Fruit fly (Drosophila melanogaster): ENCODE results near the gene Caf1-180.

The Caf1-180 gene

DNA sequence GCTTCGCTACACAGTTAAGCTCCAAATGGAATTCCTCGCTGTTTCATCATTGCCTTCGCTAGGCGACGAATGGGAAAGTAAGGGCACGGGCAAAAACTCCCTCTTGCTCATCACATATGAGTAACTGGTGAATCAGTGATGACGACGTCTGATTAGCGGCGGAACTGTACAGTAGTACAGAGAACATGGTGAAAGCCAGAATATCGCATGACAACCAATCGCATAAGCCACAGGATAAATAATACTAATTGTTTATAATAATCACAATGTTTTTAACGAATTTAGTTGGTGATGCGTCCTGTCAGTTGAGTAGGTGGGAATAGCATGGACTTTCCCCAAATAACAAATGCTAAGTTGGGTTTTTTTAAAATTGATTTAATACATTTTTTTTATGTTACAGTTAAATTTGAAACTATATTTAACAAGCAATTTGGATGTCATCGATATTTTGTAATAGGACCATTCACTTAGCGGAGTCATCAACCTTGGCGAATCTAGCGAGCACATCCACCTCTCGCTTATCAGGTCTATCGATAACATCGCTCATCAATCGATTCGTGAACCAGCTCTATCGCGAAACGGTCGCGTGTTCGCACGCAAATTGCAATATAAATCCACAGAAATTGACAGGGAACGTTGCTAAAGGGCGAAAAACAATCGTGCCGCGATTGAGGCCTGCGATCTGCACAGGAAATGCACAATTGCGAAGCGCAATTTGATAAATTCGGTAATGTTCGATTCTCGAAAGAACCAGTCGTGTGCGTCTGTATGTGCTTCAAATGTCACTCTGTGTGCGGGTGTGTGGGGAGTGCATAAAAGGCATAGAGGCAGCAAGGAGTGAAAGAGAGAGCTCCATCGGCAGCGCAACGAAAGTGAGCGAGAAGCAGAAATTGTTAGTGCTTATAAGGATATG is 45.8 kb downstream of the Caf1-180 start, which contains the start of the genes CG12112 and Trf4-1 (continued):
- TF ChIP-seq CG14441 (GFP tag; IDR thresholded peaks at IDR 0.05) = no peak
- TF ChIP-seq Elba2 (GFP tag; optimal IDR thresholded peaks at IDR 0.05) = no peak
- TF ChIP-seq CG10654 (GFP tag; optimal IDR thresholded peaks at IDR 0.05) = no peak
- no peak for TF ChIP-seq zfh2 (GFP tag; optimal IDR thresholded peaks at IDR 0.05)
- no peak for TF ChIP-seq fru (optimal IDR thresholded peaks at IDR 0.05)
- no peak for TF ChIP-seq Ada2b (GFP tag; IDR thresholded peaks at IDR 0.05)
- no peak for TF ChIP-seq odd (GFP tag; optimal IDR thresholded peaks at IDR 0.05)
- no peak for TF ChIP-seq CG4424 (GFP tag; optimal IDR thresholded peaks at IDR 0.05)
- no peak for TF ChIP-seq pho (GFP tag; optimal IDR thresholded peaks at IDR 0.05)
- TF ChIP-seq Hr51 (GFP tag; optimal IDR thresholded peaks at IDR 0.05) = peak; percentile 9 to 31
- TF ChIP-seq Adf1 (GFP tag; IDR thresholded peaks at IDR 0.05) = no peak
- peak; percentile 46 for TF ChIP-seq CG15601 (tag; optimal IDR thresholded peaks at IDR 0.05)
- no peak for TF ChIP-seq az2 (GFP tag; optimal IDR thresholded peaks at IDR 0.05)
- TF ChIP-seq CG10959 (GFP tag; IDR thresholded peaks at IDR 0.05) = no peak
- TF ChIP-seq Dfd (GFP tag; optimal IDR thresholded peaks at IDR 0.05) = no peak
- no peak for TF ChIP-seq bigmax (GFP tag; optimal IDR thresholded peaks at IDR 0.05)
- no peak for TF ChIP-seq Fer1 (GFP tag; optimal IDR thresholded peaks at IDR 0.05)
- no peak for TF ChIP-seq Aef1 (GFP tag; IDR thresholded peaks at IDR 0.05)
- no peak for TF ChIP-seq CG8765 (GFP tag; IDR thresholded peaks at IDR 0.05)
- TF ChIP-seq CG11695 (GFP tag; IDR thresholded peaks at IDR 0.05) = no peak
- TF ChIP-seq gem (tag; optimal IDR thresholded peaks at IDR 0.05) = peak; percentile 27
- TF ChIP-seq CG7987 (GFP tag; optimal IDR thresholded peaks at IDR 0.05) = no peak
- peak; percentile 19 for TF ChIP-seq Hsf (GFP tag; optimal IDR thresholded peaks at IDR 0.05)
- TF ChIP-seq D (optimal IDR thresholded peaks at IDR 0.05) = peak; percentile 14
- no peak for TF ChIP-seq D (GFP tag; optimal IDR thresholded peaks at IDR 0.05)
- TF ChIP-seq sug (tag; optimal IDR thresholded peaks at IDR 0.05) = peak; percentile 24
- TF ChIP-seq hb (GFP tag; IDR thresholded peaks at IDR 0.05; ENCODE audit: partially characterized antibody) = peak; percentile 68; the same call in 1 of the 3 replicates
- no peak for TF ChIP-seq CG11723 (GFP tag; optimal IDR thresholded peaks at IDR 0.05)
- no peak for TF ChIP-seq corto (GFP tag; optimal IDR thresholded peaks at IDR 0.05)
- no peak for TF ChIP-seq jing (GFP tag; optimal IDR thresholded peaks at IDR 0.05)
- TF ChIP-seq Awh (GFP tag; IDR thresholded peaks at IDR 0.05) = no peak
- no peak for TF ChIP-seq Oli (tag; optimal IDR thresholded peaks at IDR 0.05)
- peak; percentile 77 for TF ChIP-seq Med (GFP tag)
- TF ChIP-seq maf-S (GFP tag; optimal IDR thresholded peaks at IDR 0.05) = no peak
- no peak for TF ChIP-seq CG31388 (GFP tag; optimal IDR thresholded peaks at IDR 0.05)
- peak; percentile 49 for TF ChIP-seq nom (GFP tag; optimal IDR thresholded peaks at IDR 0.05)
- no peak for TF ChIP-seq CG7839 (tag; optimal IDR thresholded peaks at IDR 0.05)
- TF ChIP-seq Hr3 (GFP tag; optimal IDR thresholded peaks at IDR 0.05) = no peak
- TF ChIP-seq CrebB (tag; optimal IDR thresholded peaks at IDR 0.05) = no peak
- TF ChIP-seq seq (GFP tag; IDR thresholded peaks at IDR 0.05) = no peak
- TF ChIP-seq PHDP (tag; optimal IDR thresholded peaks at IDR 0.05) = no peak
- peak; percentile 42; the same call in 1 of the 2 replicates for TF ChIP-seq CG9932 (GFP tag; IDR thresholded peaks at IDR 0.05)
- no peak for TF ChIP-seq Neu2 (GFP tag; optimal IDR thresholded peaks at IDR 0.05; ENCODE audit: borderline replicate concordance)
- no peak for TF ChIP-seq mld (GFP tag; IDR thresholded peaks at IDR 0.05; ENCODE audit: partially characterized antibody)
- no peak for TF ChIP-seq CG17802 (tag; optimal IDR thresholded peaks at IDR 0.05)
- TF ChIP-seq zen (tag; optimal IDR thresholded peaks at IDR 0.05) = peak; percentile 31
- TF ChIP-seq CG18011 (GFP tag; optimal IDR thresholded peaks at IDR 0.05) = no peak
- no peak for TF ChIP-seq prd (optimal IDR thresholded peaks at IDR 0.05)
- no peak for TF ChIP-seq prd (GFP tag; IDR thresholded peaks at IDR 0.05)
- TF ChIP-seq CG15514 (GFP tag; optimal IDR thresholded peaks at IDR 0.05) = peak; percentile 99
